Worm (Caenorhabditis elegans): ENCODE data around the gene sru-28.

The sru-28 gene

DNA sequence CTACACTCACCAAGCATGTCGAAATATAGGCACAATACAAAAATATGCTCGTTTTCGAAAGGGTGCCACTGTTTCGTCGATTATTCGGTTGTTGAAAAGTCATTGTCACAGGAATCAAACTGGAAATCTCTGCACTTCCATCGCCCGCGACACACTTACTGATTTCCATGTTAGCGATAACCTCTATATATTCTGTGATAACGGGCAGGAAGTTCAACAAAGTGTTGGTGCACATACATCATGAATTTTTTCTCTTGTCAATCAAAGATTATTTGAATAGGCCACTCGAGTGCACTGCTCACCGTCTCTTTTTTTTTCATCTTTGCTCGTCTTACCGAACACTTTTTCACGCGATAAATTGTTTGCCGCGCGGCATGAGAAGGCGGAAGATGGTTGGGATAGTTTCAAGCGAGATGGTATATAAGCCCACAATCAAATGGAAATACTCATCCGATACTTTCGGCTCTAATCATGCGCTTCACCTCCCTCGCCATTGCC lies 41.5 kb upstream of the sru-28 start, which contains the start of the genes fpn-1.2 and pqn-54:
Gene fpn-1.2 (minus strand): TSS at position 157 of the 498 bp plus-strand sequence.
Gene pqn-54 (plus strand): TSS at position 448 of the 498 bp plus-strand sequence.
- TF ChIP-seq elt-2 (tag; optimal IDR thresholded peaks at IDR 0.05) (peak; percentile 53), unc-39 (tag; optimal IDR thresholded peaks at IDR 0.05) (no peak), pqm-1 (tag; optimal IDR thresholded peaks at IDR 0.05) (peak; percentile 20)

DNA sequence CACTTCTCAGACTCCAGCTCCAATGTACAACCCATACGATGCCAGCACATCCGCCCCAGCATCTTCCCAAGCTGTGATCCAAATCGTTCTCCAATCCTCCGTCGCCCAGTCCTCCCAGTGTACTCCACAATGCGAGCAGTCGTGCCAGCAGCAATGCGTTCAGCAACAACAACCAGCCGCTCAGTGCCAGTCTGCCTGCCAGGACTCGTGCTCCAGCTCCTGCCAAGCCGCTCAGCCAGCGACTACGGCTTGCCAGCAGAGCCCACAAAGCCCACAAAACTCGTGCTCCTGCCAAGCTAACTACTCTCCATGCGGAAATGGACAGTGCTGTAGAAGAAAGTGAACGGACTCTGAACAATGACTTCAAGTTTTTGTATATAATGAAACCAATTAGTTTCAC lies 40.2 kb upstream of the sru-28 start:
- TF ChIP-seq elt-1 (tag; optimal IDR thresholded peaks at IDR 0.05) = no peak
- no peak for TF ChIP-seq nhr-76 (tag; optimal IDR thresholded peaks at IDR 0.05)
- TF ChIP-seq nhr-28 (tag; optimal IDR thresholded peaks at IDR 0.05) = no peak
- TF ChIP-seq eor-1 (tag; optimal IDR thresholded peaks at IDR 0.05) = no peak
- no peak for TF ChIP-seq nfya-1 (tag; optimal IDR thresholded peaks at IDR 0.05; ENCODE audit: insufficient read depth)
- TF ChIP-seq lin-15B (tag; optimal IDR thresholded peaks at IDR 0.05) = no peak

DNA sequence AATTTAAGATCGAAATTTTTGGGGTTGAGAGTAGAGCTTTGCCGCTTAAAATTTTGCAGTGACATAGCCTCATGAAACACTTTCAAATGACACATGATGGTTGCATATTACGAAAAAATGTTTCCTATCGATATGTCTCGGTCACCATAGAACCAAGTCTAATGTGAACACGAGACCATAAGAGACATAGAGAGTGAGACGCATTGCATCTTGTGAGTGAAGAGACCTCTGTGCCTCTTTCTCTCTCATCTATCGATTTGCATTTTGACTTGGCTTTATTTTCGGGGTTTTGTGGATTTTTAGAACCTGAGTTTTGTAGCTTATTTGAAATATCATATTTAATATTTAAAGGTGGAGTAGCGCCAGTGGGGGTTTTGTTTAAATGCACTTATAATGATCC lies 39.1 kb upstream of the sru-28 start:
- TF ChIP-seq ceh-28 (tag; optimal IDR thresholded peaks at IDR 0.05) (peak; percentile 28), pha-4 (tag; optimal IDR thresholded peaks at IDR 0.05) (peak; percentile 28), nhr-11 (tag; optimal IDR thresholded peaks at IDR 0.05) (no peak), nhr-76 (tag; optimal IDR thresholded peaks at IDR 0.05) (no peak), elt-2 (tag; optimal IDR thresholded peaks at IDR 0.05) (peak; percentile 29), ZK546.5 (tag; optimal IDR thresholded peaks at IDR 0.05) (no peak), unc-39 (tag; optimal IDR thresholded peaks at IDR 0.05) (no peak), nfya-1 (tag; optimal IDR thresholded peaks at IDR 0.05; ENCODE audit: insufficient read depth) (peak; percentile 47), hmg-11 (tag; optimal IDR thresholded peaks at IDR 0.05) (peak; percentile 41)

DNA sequence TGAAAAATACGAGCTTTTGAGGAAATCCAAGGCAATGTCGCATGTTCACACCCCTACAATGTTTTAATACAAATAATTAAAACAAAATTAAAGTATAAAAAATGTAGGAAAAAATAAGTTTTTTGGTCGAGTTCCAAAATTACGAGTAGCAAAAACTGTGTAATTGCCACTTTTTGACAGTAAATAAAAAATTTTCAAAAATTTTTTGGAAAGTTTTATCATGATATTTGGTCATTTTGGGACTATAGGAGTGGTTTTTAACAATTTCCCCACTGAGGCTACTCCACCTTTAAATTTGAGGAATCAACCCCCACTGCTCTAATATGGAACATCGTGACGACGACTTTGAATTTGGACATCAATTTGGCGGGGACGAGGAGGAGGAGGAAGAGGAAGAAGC lies 38.7 kb upstream of the sru-28 start, which contains the start of gene gid-8:
Gene gid-8 (plus strand): TSS at position 301 of the 400 bp plus-strand sequence.
- no peak for TF ChIP-seq nhr-23 (tag; optimal IDR thresholded peaks at IDR 0.05)
- TF ChIP-seq tbx-2 (tag; optimal IDR thresholded peaks at IDR 0.05) = no peak
- no peak for TF ChIP-seq lin-15B (tag; optimal IDR thresholded peaks at IDR 0.05)
- no peak for TF ChIP-seq nhr-237 (tag; optimal IDR thresholded peaks at IDR 0.05)
- no peak for TF ChIP-seq ceh-16 (tag; optimal IDR thresholded peaks at IDR 0.05)
- no peak for TF ChIP-seq nhr-28 (tag; optimal IDR thresholded peaks at IDR 0.05)
- TF ChIP-seq nhr-67 (tag; optimal IDR thresholded peaks at IDR 0.05) = no peak
- TF ChIP-seq ama-1 (optimal IDR thresholded peaks at IDR 0.05) = no peak
- no peak for TF ChIP-seq unc-62 (GFP tag; optimal IDR thresholded peaks at IDR 0.05)
- no peak for TF ChIP-seq skn-1 (tag; optimal IDR thresholded peaks at IDR 0.05)
- no peak for TF ChIP-seq nhr-76 (tag; optimal IDR thresholded peaks at IDR 0.05)
- TF ChIP-seq elt-3 (tag; optimal IDR thresholded peaks at IDR 0.05) = no peak

DNA sequence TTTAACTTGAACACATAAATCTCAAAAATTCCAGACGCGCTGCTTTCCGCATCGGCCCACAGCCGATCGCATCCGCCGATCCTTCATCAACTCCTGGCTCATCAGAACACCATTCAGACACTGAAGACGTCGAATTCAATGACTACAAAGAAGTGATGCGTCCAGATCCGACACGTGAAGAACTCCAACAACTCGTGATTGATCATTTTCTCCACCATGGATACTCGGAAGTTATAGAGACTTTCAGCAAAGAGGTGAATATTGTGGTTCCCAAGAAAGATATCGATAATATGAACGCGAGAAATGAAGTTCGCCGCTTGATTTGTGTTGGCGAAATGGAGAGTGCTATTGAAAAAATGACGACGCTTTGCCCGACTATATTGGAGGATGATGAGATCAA lies 37.2 kb upstream of the sru-28 start:
- no peak for TF ChIP-seq snpc-4 (tag; optimal IDR thresholded peaks at IDR 0.05)
- TF ChIP-seq tbx-2 (tag; optimal IDR thresholded peaks at IDR 0.05) = no peak
- TF ChIP-seq ceh-28 (tag; optimal IDR thresholded peaks at IDR 0.05) = no peak
- no peak for TF ChIP-seq nhr-76 (tag; optimal IDR thresholded peaks at IDR 0.05)
- TF ChIP-seq nhr-11 (tag; optimal IDR thresholded peaks at IDR 0.05) = no peak
- no peak for TF ChIP-seq hmg-11 (tag; optimal IDR thresholded peaks at IDR 0.05)

DNA sequence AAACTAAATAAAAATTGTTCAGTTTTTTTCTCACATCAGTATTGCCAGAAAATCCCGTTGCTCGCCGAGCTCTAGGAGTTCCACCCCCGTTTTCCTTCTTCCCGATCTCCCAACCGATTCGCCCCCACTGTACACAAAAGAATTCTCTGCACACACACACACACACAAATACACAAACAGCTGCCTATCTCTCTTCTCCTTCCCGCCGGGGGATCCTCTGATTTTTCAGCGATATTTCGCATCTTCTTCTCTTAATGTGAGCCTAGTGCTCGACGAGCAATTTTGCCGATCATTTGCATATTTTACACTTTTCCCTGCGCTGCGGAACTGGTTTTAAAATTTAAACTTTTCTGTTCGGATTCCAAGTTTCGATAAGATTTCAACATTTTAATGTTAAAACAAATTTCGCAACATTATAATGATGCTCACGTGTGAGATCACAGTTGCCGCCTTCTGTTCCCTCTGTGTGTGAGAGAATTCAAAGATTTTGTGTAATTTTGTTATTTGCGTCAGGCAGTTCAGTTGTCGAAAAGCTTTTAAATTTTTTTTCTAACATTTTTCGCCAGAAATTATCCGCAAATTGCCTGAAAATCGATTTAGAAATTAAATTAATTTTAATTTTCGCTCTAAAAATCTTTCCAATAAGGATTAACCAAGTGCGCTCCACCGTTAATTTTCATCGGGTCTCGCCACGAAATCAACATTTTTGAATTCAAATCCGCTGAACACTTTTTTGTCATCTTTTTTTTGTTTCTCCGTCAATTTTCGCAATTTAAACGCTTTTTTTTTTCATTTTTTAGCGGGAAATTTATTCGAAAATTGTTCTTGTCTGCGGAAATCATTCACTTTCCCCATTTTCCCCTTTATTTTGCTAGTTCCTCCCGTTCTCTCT lies 34.8 kb upstream of the sru-28 start:
- no peak for TF ChIP-seq hmg-11 (tag; optimal IDR thresholded peaks at IDR 0.05)
- peak; percentile 27 for TF ChIP-seq elt-2 (tag; optimal IDR thresholded peaks at IDR 0.05)
- peak; percentile 62 for TF ChIP-seq egl-5 (tag; optimal IDR thresholded peaks at IDR 0.05)
- no peak for TF ChIP-seq ama-1 (optimal IDR thresholded peaks at IDR 0.05)
- TF ChIP-seq nhr-77 (tag; optimal IDR thresholded peaks at IDR 0.05) = no peak
- no peak for TF ChIP-seq elt-3 (tag; optimal IDR thresholded peaks at IDR 0.05)
- peak; percentile 30 for TF ChIP-seq elt-1 (tag; optimal IDR thresholded peaks at IDR 0.05)
- no peak for TF ChIP-seq egl-27 (tag; optimal IDR thresholded peaks at IDR 0.05)
- no peak for TF ChIP-seq nhr-11 (tag; optimal IDR thresholded peaks at IDR 0.05)
- no peak for TF ChIP-seq fos-1 (tag; optimal IDR thresholded peaks at IDR 0.05)
- no peak for TF ChIP-seq ceh-82 (tag; optimal IDR thresholded peaks at IDR 0.05)
- TF ChIP-seq daf-12 (tag; optimal IDR thresholded peaks at IDR 0.05) = no peak
- no peak for TF ChIP-seq aly-2 (tag; optimal IDR thresholded peaks at IDR 0.05)
- no peak for TF ChIP-seq ceh-16 (tag; optimal IDR thresholded peaks at IDR 0.05)
- TF ChIP-seq nhr-43 (tag; optimal IDR thresholded peaks at IDR 0.05; ENCODE audit: poor library complexity, severe bottlenecking) = peak; percentile 43
- TF ChIP-seq eor-1 (tag; optimal IDR thresholded peaks at IDR 0.05) = no peak
- no peak for TF ChIP-seq ceh-9 (tag; optimal IDR thresholded peaks at IDR 0.05)
- peak; percentile 35 for TF ChIP-seq lin-39 (tag; optimal IDR thresholded peaks at IDR 0.05)
- TF ChIP-seq zag-1 (tag; optimal IDR thresholded peaks at IDR 0.05) = no peak
- TF ChIP-seq nhr-76 (tag; optimal IDR thresholded peaks at IDR 0.05) = no peak
- no peak for TF ChIP-seq mdl-1 (tag; optimal IDR thresholded peaks at IDR 0.05)
- no peak for TF ChIP-seq unc-39 (tag; optimal IDR thresholded peaks at IDR 0.05)
- no peak for TF ChIP-seq R02D3.7 (tag; optimal IDR thresholded peaks at IDR 0.05)
- peak; percentile 48 for TF ChIP-seq ceh-28 (tag; optimal IDR thresholded peaks at IDR 0.05)
- TF ChIP-seq nhr-28 (tag; optimal IDR thresholded peaks at IDR 0.05) = no peak
- TF ChIP-seq lin-15B (tag; optimal IDR thresholded peaks at IDR 0.05) = peak; percentile 86
- peak; percentile 9 for TF ChIP-seq fkh-2 (tag; optimal IDR thresholded peaks at IDR 0.05)
- peak; percentile 95 for TF ChIP-seq skn-1 (tag; optimal IDR thresholded peaks at IDR 0.05)
- peak; percentile 24 for TF ChIP-seq pqm-1 (tag; optimal IDR thresholded peaks at IDR 0.05)
